Fruit fly (Drosophila melanogaster) whole organism, embryonic: ENCODE results near the gene CG43245.

ENCODE experiments used
- Atf-2 ChIP-seq: fragments of 200-800 bp; sonication (Bioruptor generic); optimal IDR thresholded peaks from 2 replicates; lab custom pipeline; 2016; ENCODE audit warnings: missing biosample characterization, missing genetic modification characterization
- Bteb2 ChIP-seq: fragments of 200-800 bp; sonication (Bioruptor generic); optimal IDR thresholded peaks from 2 replicates; lab custom pipeline; 2016; ENCODE audit warnings: missing biosample characterization, missing genetic modification characterization
- CG10147 ChIP-seq: fragments of 200-800 bp; sonication (Bioruptor generic); optimal IDR thresholded peaks from 2 replicates; lab custom pipeline; 2019; ENCODE audit warnings: missing biosample characterization, mild to moderate bottlenecking, missing genetic modification characterization, moderate library complexity
- CG10267 ChIP-seq: fragments of 200-800 bp; sonication (Bioruptor generic); optimal IDR thresholded peaks from 2 replicates; lab custom pipeline; 2018; ENCODE audit warnings: missing biosample characterization, mild to moderate bottlenecking, missing genetic modification characterization, moderate library complexity
- CG10274 ChIP-seq: fragments of 200-800 bp; sonication (Bioruptor generic); optimal IDR thresholded peaks from 3 replicates; lab custom pipeline; 2017; ENCODE audit warnings: missing biosample characterization, mild to moderate bottlenecking, missing genetic modification characterization
- CG10366 ChIP-seq: fragments of 200-800 bp; sonication (Bioruptor generic); IDR thresholded peaks from 2 replicates; pipeline ENCODE4 v1.3.6; 2022; ENCODE audit warnings: missing biosample characterization, missing genetic modification characterization
- CG11695 ChIP-seq: fragments of 200-800 bp; sonication (Bioruptor generic); IDR thresholded peaks from 3 replicates; pipeline ENCODE4 v1.3.6; 2022; ENCODE audit warnings: missing biosample characterization, missing genetic modification characterization
- CG1233 ChIP-seq: fragments of 200-800 bp; sonication (Bioruptor generic); optimal IDR thresholded peaks from 4 replicates; lab custom pipeline; 2018; ENCODE audit warnings: missing biosample characterization, mild to moderate bottlenecking, missing genetic modification characterization
- CG14710 ChIP-seq: fragments of 200-800 bp; sonication (Bioruptor generic); optimal IDR thresholded peaks from 3 replicates; lab custom pipeline; 2019; ENCODE audit warnings: missing biosample characterization, mild to moderate bottlenecking, missing genetic modification characterization, moderate library complexity
- CG17361 ChIP-seq: fragments of 200-800 bp; sonication (Bioruptor generic); IDR thresholded peaks from 3 replicates; pipeline ENCODE4 v1.3.6; 2022; ENCODE audit warnings: missing biosample characterization, missing genetic modification characterization
- CG1832 ChIP-seq: fragments of 200-800 bp; sonication (Bioruptor generic); optimal IDR thresholded peaks from 2 replicates; lab custom pipeline; 2017; ENCODE audit warnings: missing biosample characterization, mild to moderate bottlenecking, missing genetic modification characterization, inconsistent platforms
- CG18476 ChIP-seq: fragments of 200-800 bp; sonication (Bioruptor generic); optimal IDR thresholded peaks from 2 replicates; lab custom pipeline; 2016; ENCODE audit warnings: missing biosample characterization, mild to moderate bottlenecking, missing genetic modification characterization
- CG18764 ChIP-seq: fragments of 200-800 bp; sonication (Bioruptor generic); optimal IDR thresholded peaks from 3 replicates; lab custom pipeline; 2016; ENCODE audit warnings: missing biosample characterization, missing genetic modification characterization
- CG2202 ChIP-seq: fragments of 200-800 bp; sonication (Bioruptor generic); optimal IDR thresholded peaks from 2 replicates; lab custom pipeline; 2018; ENCODE audit warnings: missing biosample characterization, mild to moderate bottlenecking, missing genetic modification characterization
- CG30020 ChIP-seq: fragments of 200-800 bp; optimal IDR thresholded peaks from 2 replicates; lab custom pipeline; 2019; ENCODE audit warnings: missing biosample characterization, mild to moderate bottlenecking, missing genetic modification characterization, moderate library complexity
- CG30431 ChIP-seq: fragments of 200-800 bp; sonication (Bioruptor generic); optimal IDR thresholded peaks from 2 replicates; lab custom pipeline; 2017; ENCODE audit warnings: missing biosample characterization, missing genetic modification characterization
- CG31224 ChIP-seq: fragments of 200-800 bp; sonication (Bioruptor generic); IDR thresholded peaks from 2 replicates; pipeline ENCODE4 v1.3.6; 2022; ENCODE audit warnings: missing biosample characterization, missing genetic modification characterization
- CG4328 ChIP-seq: fragments of 200-800 bp; sonication (Bioruptor generic); optimal IDR thresholded peaks from 3 replicates; lab custom pipeline; 2017; ENCODE audit warnings: missing biosample characterization, missing genetic modification reagents, missing genetic modification characterization
- CG4404 ChIP-seq: fragments of 200-800 bp; sonication (Bioruptor generic); IDR thresholded peaks from 2 replicates; pipeline ENCODE4 v1.3.6; 2022; ENCODE audit warnings: missing biosample characterization, missing genetic modification characterization
- CG4730 ChIP-seq: fragments of 200-800 bp; sonication (Bioruptor generic); IDR thresholded peaks from 2 replicates; pipeline ENCODE4 v1.3.6; 2022; ENCODE audit warnings: missing biosample characterization, missing genetic modification characterization
- CG4854 ChIP-seq: fragments of 200-800 bp; sonication (Bioruptor generic); optimal IDR thresholded peaks from 2 replicates; lab custom pipeline; 2016; ENCODE audit warnings: missing biosample characterization, missing genetic modification characterization, inconsistent platforms
- CG7839 ChIP-seq: fragments of 200-800 bp; sonication (Bioruptor generic); optimal IDR thresholded peaks from 3 replicates; lab custom pipeline; 2018; ENCODE audit warnings: missing biosample characterization, mild to moderate bottlenecking, missing genetic modification characterization, moderate library complexity
- CG7963 ChIP-seq: fragments of 200-800 bp; sonication (Bioruptor generic); IDR thresholded peaks from 3 replicates; pipeline ENCODE4 v1.3.6; 2022; ENCODE audit warnings: missing biosample characterization, missing genetic modification characterization; ENCODE audit not compliant: partially characterized antibody
- CG9932 ChIP-seq: fragments of 200-800 bp; sonication (Bioruptor generic); IDR thresholded peaks from 2 replicates; pipeline ENCODE4 v1.3.6; 2022; ENCODE audit warnings: missing biosample characterization, missing genetic modification characterization
- Dek ChIP-seq: fragments of 200-800 bp; sonication (Bioruptor generic); optimal IDR thresholded peaks from 3 replicates; lab custom pipeline; 2019; ENCODE audit warnings: missing biosample characterization, mild to moderate bottlenecking, missing genetic modification characterization, moderate library complexity
- H15 ChIP-seq: fragments of 200-800 bp; sonication (Bioruptor generic); IDR thresholded peaks from 3 replicates; pipeline ENCODE4 v1.3.6; 2022; ENCODE audit warnings: missing biosample characterization, missing genetic modification characterization
- Oli ChIP-seq: fragments of 200-800 bp; sonication (Bioruptor generic); optimal IDR thresholded peaks from 2 replicates; lab custom pipeline; 2018; ENCODE audit warnings: missing biosample characterization, mild to moderate bottlenecking, missing genetic modification characterization, moderate library complexity
- Ssrp ChIP-seq: fragments of 200-800 bp; sonication (Bioruptor generic); optimal IDR thresholded peaks from 2 replicates; lab custom pipeline; 2018; ENCODE audit warnings: missing biosample characterization, mild to moderate bottlenecking, missing genetic modification characterization, moderate library complexity
- Vsx1 ChIP-seq: fragments of 200-800 bp; sonication (Bioruptor generic); optimal IDR thresholded peaks from 2 replicates; lab custom pipeline; 2017; ENCODE audit warnings: missing biosample characterization, mild to moderate bottlenecking, missing genetic modification characterization, missing genetic modification reagents
- aop ChIP-seq: fragments of 200-800 bp; sonication (Bioruptor generic); IDR thresholded peaks from 2 replicates; pipeline ENCODE4 v1.3.6; 2022; ENCODE audit warnings: missing biosample characterization, missing genetic modification characterization
- bab2 ChIP-seq: fragments of 200-800 bp; sonication (Bioruptor generic); optimal IDR thresholded peaks from 2 replicates; lab custom pipeline; 2016; ENCODE audit warnings: missing biosample characterization, missing genetic modification characterization
- bbx ChIP-seq: fragments of 200-800 bp; sonication (Bioruptor generic); IDR thresholded peaks from 2 replicates; pipeline ENCODE4 v1.3.6; 2022; ENCODE audit warnings: missing biosample characterization, missing genetic modification characterization; ENCODE audit not compliant: partially characterized antibody
- cg ChIP-seq: fragments of 200-800 bp; sonication (Bioruptor generic); optimal IDR thresholded peaks from 3 replicates; lab custom pipeline; 2019; ENCODE audit warnings: missing biosample characterization, mild to moderate bottlenecking, missing genetic modification characterization, moderate library complexity
- chm ChIP-seq: fragments of 200-800 bp; sonication (Bioruptor generic); IDR thresholded peaks from 2 replicates; pipeline ENCODE4 v1.3.6; 2022; ENCODE audit warnings: missing biosample characterization, missing genetic modification characterization
- dimm ChIP-seq: fragments of 200-800 bp; sonication (Bioruptor generic); IDR thresholded peaks from 2 replicates; pipeline ENCODE4 v1.3.6; 2022; ENCODE audit warnings: missing biosample characterization, missing genetic modification characterization
- dpn ChIP-seq, 2 experiments: fragments of 200-800 bp; sonication (Bioruptor generic); optimal IDR thresholded peaks; 3 replicates each; lab custom pipeline; 2016; ENCODE audit warnings: missing biosample characterization in 2 of 2, missing genetic modification characterization in 2 of 2
- gcm ChIP-seq: fragments of 200-800 bp; sonication (Bioruptor generic); optimal IDR thresholded peaks from 2 replicates; lab custom pipeline; 2019; ENCODE audit warnings: missing biosample characterization, mild to moderate bottlenecking, missing genetic modification characterization, moderate library complexity
- gfzf ChIP-seq: fragments of 200-800 bp; sonication (Bioruptor generic); optimal IDR thresholded peaks from 2 replicates; lab custom pipeline; 2016; ENCODE audit warnings: missing biosample characterization, mild to moderate bottlenecking, missing genetic modification characterization, moderate library complexity
- grau ChIP-seq: fragments of 200-800 bp; optimal IDR thresholded peaks from 3 replicates; lab custom pipeline; 2019; ENCODE audit warnings: missing biosample characterization, mild to moderate bottlenecking, missing genetic modification characterization, moderate library complexity
- gt ChIP-seq: fragments of 200-800 bp; sonication (Bioruptor generic); IDR thresholded peaks from 2 replicates; pipeline ENCODE4 v1.3.6; 2022; ENCODE audit warnings: missing biosample characterization, missing genetic modification characterization
- ken ChIP-seq: fragments of 200-800 bp; sonication (Bioruptor generic); IDR thresholded peaks from 3 replicates; pipeline ENCODE4 v1.3.6; 2022; ENCODE audit warnings: missing biosample characterization, missing genetic modification characterization
- lmd ChIP-seq: fragments of 200-800 bp; sonication (Bioruptor generic); IDR thresholded peaks from 2 replicates; pipeline ENCODE4 v1.3.6; 2022; ENCODE audit warnings: missing biosample characterization, missing genetic modification characterization
- lov ChIP-seq, 2 experiments: fragments of 200-800 bp in 1 of 2; fragments of >200 bp in 1 of 2; sonication (Bioruptor generic) in 1 of 2; IDR thresholded peaks in 1 of 2; optimal IDR thresholded peaks in 1 of 2; 2 replicates in 1 of 2; 3 replicates in 1 of 2; pipeline versions ENCODE4 v1.3.6 to Lab custom; 2017 to 2022; ENCODE audit warnings: missing biosample characterization in 1 of 2, missing genetic modification characterization in 1 of 2
- luna ChIP-seq: fragments of 200-800 bp; sonication (Bioruptor generic); optimal IDR thresholded peaks from 2 replicates; lab custom pipeline; 2016; ENCODE audit warnings: missing biosample characterization, missing genetic modification characterization
- mirr ChIP-seq: fragments of 200-800 bp; sonication (Bioruptor generic); optimal IDR thresholded peaks from 3 replicates; lab custom pipeline; 2018; ENCODE audit warnings: missing biosample characterization, mild to moderate bottlenecking, missing genetic modification characterization
- nmo ChIP-seq: fragments of 200-800 bp; sonication (Bioruptor generic); optimal IDR thresholded peaks from 2 replicates; lab custom pipeline; 2018; ENCODE audit warnings: missing biosample characterization, mild to moderate bottlenecking, missing genetic modification characterization, moderate library complexity
- repo ChIP-seq: fragments of 200-800 bp; sonication (Bioruptor generic); optimal IDR thresholded peaks from 2 replicates; lab custom pipeline; 2016; ENCODE audit warnings: missing biosample characterization, missing genetic modification characterization
- so ChIP-seq: fragments of 200-800 bp; sonication (Bioruptor generic); IDR thresholded peaks from 3 replicates; pipeline ENCODE4 v1.3.6; 2022; ENCODE audit warnings: missing biosample characterization, missing genetic modification characterization
- usp ChIP-seq: fragments of >200 bp; optimal IDR thresholded peaks from 2 replicates; lab custom pipeline; 2017; ENCODE audit warnings: missing biosample characterization, missing genetic modification characterization

Gene CG43245

DNA sequence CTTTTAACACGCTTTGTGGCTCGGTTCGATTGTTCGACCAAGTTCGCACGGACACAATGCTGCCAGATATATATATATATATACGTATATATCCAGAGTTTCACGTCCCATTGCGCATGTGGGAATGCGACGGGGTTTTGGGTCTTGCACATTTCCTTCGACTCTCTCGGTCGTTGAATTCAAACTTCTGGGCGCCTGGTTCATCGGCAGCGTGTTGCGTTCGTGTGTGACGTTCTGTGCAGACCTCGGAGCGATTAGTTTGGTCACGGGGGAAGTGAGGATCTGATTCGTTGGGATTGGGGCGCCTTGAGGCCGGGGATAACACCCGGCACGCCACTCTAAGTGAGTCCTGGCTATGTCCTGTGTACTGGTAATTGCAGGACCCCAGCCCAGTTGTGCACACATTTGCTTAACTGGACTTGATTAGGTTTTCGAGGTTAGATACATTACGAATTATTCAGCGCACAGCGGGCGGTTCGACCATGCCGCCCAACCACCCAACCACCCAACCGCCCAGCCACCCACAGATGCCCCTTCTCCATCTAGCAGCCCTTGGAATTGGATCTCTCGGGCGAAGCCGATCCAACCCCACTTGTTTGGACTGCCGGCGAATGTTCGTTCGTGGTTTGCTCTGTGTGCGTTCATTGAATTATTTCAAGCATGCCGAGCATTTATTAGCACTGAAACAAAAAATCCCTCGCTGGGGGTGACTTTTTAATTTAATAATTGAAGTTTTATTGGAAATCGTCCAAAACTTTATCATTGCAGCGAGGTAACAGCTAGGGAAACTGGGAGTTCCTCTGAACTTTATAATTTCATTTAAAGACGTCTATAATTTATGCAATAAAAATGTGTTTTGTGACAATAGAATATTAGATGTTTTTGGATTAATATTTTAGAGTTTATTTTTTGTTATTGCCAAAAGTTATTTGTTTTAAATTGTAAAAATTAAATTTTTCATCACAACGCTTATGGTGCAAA lies 46.2 kb downstream of the CG43245 start (continued):
- TF ChIP-seq nmo (GFP tag; lab: Kevin White, UChicago) (peak; percentile 30), bbx (GFP tag; lab: Robert Waterston, UW) (no peak), CG11695 (GFP tag; lab: Robert Waterston, UW) (no peak), CG30431 (GFP tag; lab: Kevin White, UChicago) (no peak), CG4328 (no peak), CG4730 (no peak), CG7839 (peak; percentile 48), CG30020 (tag; lab: Kevin White, UChicago) (no peak), CG9932 (GFP tag; lab: Robert Waterston, UW) (no peak), CG1832 (GFP tag; lab: Kevin White, UChicago) (no peak), gfzf (GFP tag; lab: Kevin White, UChicago) (no peak), H15 (GFP tag; lab: Robert Waterston, UW) (no peak), gcm (no peak), mirr (GFP tag; lab: Kevin White, UChicago) (peak; percentile 49), Vsx1 (GFP tag; lab: Kevin White, UChicago) (no peak), CG2202 (tag; lab: Kevin White, UChicago) (no peak), gt (no peak), dpn (GFP tag; optimal IDR thresholded peaks at IDR 0.05; lab: Kevin White, UChicago) (peak; percentile 28 to 35), CG14710 (tag; lab: Kevin White, UChicago) (no peak), repo (GFP tag; lab: Kevin White, UChicago) (no peak), CG17361 (GFP tag; lab: Robert Waterston, UW) (peak; percentile 61; the same call in 2 of the 3 replicates), CG10147 (GFP tag; lab: Kevin White, UChicago) (no peak), dimm (GFP tag; lab: Robert Waterston, UW) (no peak), cg (GFP tag; lab: Kevin White, UChicago) (no peak), CG10274 (no peak), CG10366 (GFP tag; lab: Robert Waterston, UW) (peak; percentile 14; the same call in 1 of the 2 replicates), CG1233 (GFP tag; lab: Kevin White, UChicago) (no peak), so (GFP tag; lab: Robert Waterston, UW) (no peak), ken (no peak), luna (no peak), Dek (tag; lab: Kevin White, UChicago) (no peak), CG18476 (GFP tag; lab: Kevin White, UChicago) (no peak), Ssrp (peak; percentile 27), CG7963 (GFP tag; lab: Robert Waterston, UW) (no peak), CG10267 (tag; lab: Kevin White, UChicago) (peak; percentile 3), lmd (GFP tag; lab: Robert Waterston, UW) (no peak), chm (GFP tag; lab: Robert Waterston, UW) (no peak), aop (no peak), Bteb2 (GFP tag; lab: Kevin White, UChicago) (no peak), lov (optimal IDR thresholded peaks at IDR 0.05; lab: Kevin White, UChicago) (no peak), lov (GFP tag; IDR thresholded peaks at IDR 0.05; lab: Robert Waterston, UW) (no peak), Oli (peak; percentile 47), Atf-2 (GFP tag; lab: Kevin White, UChicago) (no peak), bab2 (GFP tag; lab: Kevin White, UChicago) (peak; percentile 16), grau (tag; lab: Kevin White, UChicago) (peak; percentile 54), CG18764 (GFP tag; lab: Kevin White, UChicago) (no peak), CG31224 (GFP tag; lab: Robert Waterston, UW) (peak; percentile 94), usp (GFP tag; lab: Kevin White, UChicago) (no peak), CG4854 (no peak), CG4404 (GFP tag; lab: Robert Waterston, UW) (no peak)
